Fruit fly (Drosophila melanogaster): ENCODE results near the gene Vps15.

Gene Vps15

DNA sequence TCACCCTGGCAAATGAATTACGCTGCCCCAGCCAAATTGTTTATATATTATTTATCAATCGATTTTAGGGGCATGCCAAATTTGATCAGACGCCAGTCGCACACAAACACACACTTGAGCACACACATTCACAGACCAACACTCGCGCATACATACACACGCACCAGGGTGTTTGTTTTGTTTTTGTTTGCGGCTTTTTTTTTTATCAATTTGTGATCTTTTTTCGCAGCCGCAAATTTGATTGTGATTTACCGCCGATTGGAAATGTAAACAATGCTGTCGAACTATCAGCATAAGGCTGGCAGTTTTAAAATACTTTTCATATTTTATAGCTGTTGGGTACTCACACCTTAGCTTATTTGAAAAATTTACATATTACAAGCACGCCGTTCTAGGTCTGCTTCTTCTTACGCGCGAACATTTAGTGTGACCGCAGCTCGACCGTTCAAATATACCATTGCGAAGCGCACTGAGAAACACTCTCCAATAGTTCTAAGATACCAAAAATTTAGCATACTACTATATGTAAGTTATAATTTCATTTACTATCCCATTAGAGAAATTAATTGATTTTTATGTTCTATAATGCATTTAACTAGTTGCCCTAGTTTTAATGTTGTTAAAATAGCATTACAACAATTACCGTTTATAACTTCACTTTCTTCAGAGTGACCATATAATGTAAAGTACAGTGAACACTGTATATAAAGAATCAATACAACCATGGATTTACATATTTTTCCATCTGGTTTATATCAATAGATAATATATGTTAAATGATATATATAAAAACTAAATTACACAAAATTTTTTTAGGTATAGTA lies 8.2 kb downstream of the Vps15 start, which contains the start of gene pum (continued):
- peak; percentile 41 for TF ChIP-seq dmrt11E (tag; optimal IDR thresholded peaks at IDR 0.05)
- TF ChIP-seq CHES-1-like (GFP tag; optimal IDR thresholded peaks at IDR 0.05), result peak; percentile 2
- TF ChIP-seq crol (GFP tag; IDR thresholded peaks at IDR 0.05), result no peak
- TF ChIP-seq CG17361 (GFP tag; IDR thresholded peaks at IDR 0.05), result peak; percentile 80
- no peak for TF ChIP-seq emc (GFP tag; optimal IDR thresholded peaks at IDR 0.05)
- TF ChIP-seq pan (optimal IDR thresholded peaks at IDR 0.05), result no peak
- TF ChIP-seq pan (GFP tag; optimal IDR thresholded peaks at IDR 0.05 in 1 of 2, IDR thresholded peaks at IDR 0.05 in 1 of 2), result peak in 1 of 2 experiments; percentile 73
- TF ChIP-seq Blimp-1 (GFP tag; optimal IDR thresholded peaks at IDR 0.05), result peak; percentile 53
- no peak for TF ChIP-seq nerfin-1 (tag; optimal IDR thresholded peaks at IDR 0.05)
- TF ChIP-seq CG18764 (GFP tag; optimal IDR thresholded peaks at IDR 0.05), result no peak
- peak; percentile 10 for TF ChIP-seq sd (tag; optimal IDR thresholded peaks at IDR 0.05)
- TF ChIP-seq NfI (GFP tag; optimal IDR thresholded peaks at IDR 0.05), result no peak
- TF ChIP-seq Hr3 (GFP tag; optimal IDR thresholded peaks at IDR 0.05), result peak; percentile 36
- no peak for TF ChIP-seq CG33213 (GFP tag; optimal IDR thresholded peaks at IDR 0.05)
- no peak for TF ChIP-seq CG3281 (GFP tag; optimal IDR thresholded peaks at IDR 0.05)
- TF ChIP-seq CG31441 (GFP tag; IDR thresholded peaks at IDR 0.05), result peak; percentile 64
- TF ChIP-seq ac (GFP tag; optimal IDR thresholded peaks at IDR 0.05), result no peak
- TF ChIP-seq CG17359 (tag; optimal IDR thresholded peaks at IDR 0.05), result peak; percentile 32
- TF ChIP-seq al (GFP tag; IDR thresholded peaks at IDR 0.05), result no peak
- peak; percentile 63 for TF ChIP-seq ewg (GFP tag; optimal IDR thresholded peaks at IDR 0.05)
- peak; percentile 22 for TF ChIP-seq Chrac-16 (GFP tag; optimal IDR thresholded peaks at IDR 0.05)
- no peak for TF ChIP-seq Adf1 (GFP tag; IDR thresholded peaks at IDR 0.05)
- TF ChIP-seq Xrp1 (GFP tag; IDR thresholded peaks at IDR 0.05), result peak; percentile 36; the same call in 1 of the 2 replicates
- no peak for TF ChIP-seq HHEX (GFP tag; optimal IDR thresholded peaks at IDR 0.05)
- no peak for TF ChIP-seq eve (GFP tag; optimal IDR thresholded peaks at IDR 0.05)
- TF ChIP-seq zen (tag; optimal IDR thresholded peaks at IDR 0.05), result peak; percentile 59
- TF ChIP-seq CG14710 (tag; optimal IDR thresholded peaks at IDR 0.05), result peak; percentile 69
- TF ChIP-seq NC2α (GFP tag; optimal IDR thresholded peaks at IDR 0.05), result no peak
- TF ChIP-seq ind (GFP tag; optimal IDR thresholded peaks at IDR 0.05), result peak; percentile 13
- no peak for TF ChIP-seq CG7357 (GFP tag; IDR thresholded peaks at IDR 0.05)
- TF ChIP-seq chn (GFP tag; optimal IDR thresholded peaks at IDR 0.05), result no peak
- TF ChIP-seq Hand (GFP tag; optimal IDR thresholded peaks at IDR 0.05), result no peak
- TF ChIP-seq NC2β (GFP tag; optimal IDR thresholded peaks at IDR 0.05), result peak; percentile 10
- TF ChIP-seq Side (GFP tag; optimal IDR thresholded peaks at IDR 0.05), result no peak
- no peak for TF ChIP-seq exex (tag; optimal IDR thresholded peaks at IDR 0.05)
- peak; percentile 53; the same call in 1 of the 3 replicates for TF ChIP-seq Opbp (GFP tag; IDR thresholded peaks at IDR 0.05; ENCODE audit: partially characterized antibody)
- TF ChIP-seq ap (GFP tag; IDR thresholded peaks at IDR 0.05), result peak; percentile 27; the same call in 1 of the 2 replicates
- peak; percentile 86 for TF ChIP-seq CG17829 (tag; optimal IDR thresholded peaks at IDR 0.05)
- peak; percentile 67 for TF ChIP-seq CG7839 (tag; optimal IDR thresholded peaks at IDR 0.05)
- no peak for TF ChIP-seq ci (GFP tag; IDR thresholded peaks at IDR 0.05)
- TF ChIP-seq CG6272 (GFP tag; IDR thresholded peaks at IDR 0.05), result no peak
- TF ChIP-seq fd102C (GFP tag; optimal IDR thresholded peaks at IDR 0.05), result no peak
- no peak for TF ChIP-seq CG11560 (tag; IDR thresholded peaks at IDR 0.05)
- no peak for TF ChIP-seq Hr39 (optimal IDR thresholded peaks at IDR 0.05)
- peak; percentile 44 for TF ChIP-seq Max (GFP tag; optimal IDR thresholded peaks at IDR 0.05)
- TF ChIP-seq Tbp (GFP tag; optimal IDR thresholded peaks at IDR 0.05), result no peak
- TF ChIP-seq wdn (GFP tag; IDR thresholded peaks at IDR 0.05), result no peak
- peak; percentile 38 for TF ChIP-seq CG12155 (GFP tag; optimal IDR thresholded peaks at IDR 0.05)
- peak; percentile 67 for TF ChIP-seq CG18262 (tag; optimal IDR thresholded peaks at IDR 0.05)
- no peak for TF ChIP-seq CG43689 (GFP tag; IDR thresholded peaks at IDR 0.05)

Data from whole organism, embryonic.